Fruit fly (Drosophila melanogaster): Measurements from ENCODE around the gene Rcd7.

Rcd7 gene

DNA sequence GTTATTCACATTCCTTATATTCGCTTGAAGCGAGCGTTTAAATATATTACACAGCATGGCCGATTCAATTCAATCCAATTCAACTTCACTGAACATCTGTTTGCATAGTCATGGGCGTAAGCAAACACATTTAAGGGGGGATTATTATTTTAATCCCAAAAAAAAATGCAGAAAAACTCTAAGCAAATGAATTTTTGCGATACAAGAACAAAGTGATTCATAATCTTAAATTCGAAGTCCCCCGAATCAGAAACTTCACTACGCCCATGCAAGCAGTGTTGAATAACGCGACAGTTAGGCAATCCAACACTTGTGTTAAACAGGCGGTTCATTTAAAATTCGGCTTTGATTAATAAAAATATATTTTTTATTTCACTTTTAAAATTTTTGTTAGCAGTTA, 45.5 kb downstream of the Rcd7 start, which contains the start of gene CG14100 (continued):
- TF ChIP-seq corto (GFP tag; optimal IDR thresholded peaks at IDR 0.05), result peak; percentile 100
- TF ChIP-seq ttk (GFP tag; IDR thresholded peaks at IDR 0.05), result peak; percentile 100
- peak; percentile 100 for TF ChIP-seq CG16815 (GFP tag; optimal IDR thresholded peaks at IDR 0.05)
- TF ChIP-seq nerfin-2 (GFP tag; IDR thresholded peaks at IDR 0.05; ENCODE audit: partially characterized antibody), result peak; percentile 54; the same call in 1 of the 2 replicates
- peak; percentile 100 for TF ChIP-seq CG12071 (GFP tag; optimal IDR thresholded peaks at IDR 0.05)
- TF ChIP-seq wdn (GFP tag; IDR thresholded peaks at IDR 0.05), result peak; percentile 100
- TF ChIP-seq Antp (GFP tag; optimal IDR thresholded peaks at IDR 0.05), result peak; percentile 100
- peak; percentile 100 for TF ChIP-seq ab (GFP tag; optimal IDR thresholded peaks at IDR 0.05)
- peak; percentile 100 for TF ChIP-seq CG3726 (GFP tag; IDR thresholded peaks at IDR 0.05)
- peak; percentile 100 for TF ChIP-seq tgo (GFP tag; IDR thresholded peaks at IDR 0.05)
- no peak for TF ChIP-seq br (optimal IDR thresholded peaks at IDR 0.05)
- TF ChIP-seq CG8765 (GFP tag; IDR thresholded peaks at IDR 0.05), result peak; percentile 100
- TF ChIP-seq CG17361 (GFP tag; IDR thresholded peaks at IDR 0.05), result peak; percentile 100
- TF ChIP-seq CG2120 (GFP tag; optimal IDR thresholded peaks at IDR 0.05), result peak; percentile 100
- TF ChIP-seq hkb (optimal IDR thresholded peaks at IDR 0.05), result no peak
- peak; percentile 100 for TF ChIP-seq hkb (GFP tag; IDR thresholded peaks at IDR 0.05)
- TF ChIP-seq Dp (GFP tag; optimal IDR thresholded peaks at IDR 0.05), result peak; percentile 94
- peak; percentile 100 for TF ChIP-seq nom (GFP tag; optimal IDR thresholded peaks at IDR 0.05)
- peak; percentile 100 for TF ChIP-seq mam (GFP tag; optimal IDR thresholded peaks at IDR 0.05)
- peak; percentile 99 for TF ChIP-seq stwl (tag; optimal IDR thresholded peaks at IDR 0.05)
- peak; percentile 100 for TF ChIP-seq Poxn (GFP tag; IDR thresholded peaks at IDR 0.05)
- peak; percentile 100 for TF ChIP-seq MTF-1 (GFP tag; optimal IDR thresholded peaks at IDR 0.05; ENCODE audit: borderline replicate concordance)
- peak; percentile 100 for TF ChIP-seq cas (GFP tag; IDR thresholded peaks at IDR 0.05)
- peak; percentile 100 for TF ChIP-seq dysf (GFP tag; IDR thresholded peaks at IDR 0.05)
- no peak for TF ChIP-seq usp (GFP tag; optimal IDR thresholded peaks at IDR 0.05)
- peak; percentile 100 for TF ChIP-seq CG7839 (tag; optimal IDR thresholded peaks at IDR 0.05)
- peak; percentile 100 for TF ChIP-seq CG9932 (GFP tag; IDR thresholded peaks at IDR 0.05)
- peak; percentile 100 for TF ChIP-seq gsb-n (tag; optimal IDR thresholded peaks at IDR 0.05)
- TF ChIP-seq phol (tag; optimal IDR thresholded peaks at IDR 0.05), result peak; percentile 100
- peak; percentile 100 for TF ChIP-seq gem (tag; optimal IDR thresholded peaks at IDR 0.05)
- TF ChIP-seq cad (GFP tag; optimal IDR thresholded peaks at IDR 0.05), result no peak
- TF ChIP-seq gfzf (GFP tag; optimal IDR thresholded peaks at IDR 0.05), result peak; percentile 58
- no peak for TF ChIP-seq sc (optimal IDR thresholded peaks at IDR 0.05)
- peak; percentile 100 for TF ChIP-seq sc (GFP tag; optimal IDR thresholded peaks at IDR 0.05)
- peak; percentile 100 for TF ChIP-seq Blimp-1 (GFP tag; optimal IDR thresholded peaks at IDR 0.05)
- TF ChIP-seq fd3F (GFP tag; optimal IDR thresholded peaks at IDR 0.05), result peak; percentile 100
- peak; percentile 100 for TF ChIP-seq CG18764 (GFP tag; optimal IDR thresholded peaks at IDR 0.05)
- TF ChIP-seq sd (tag; optimal IDR thresholded peaks at IDR 0.05), result peak; percentile 100
- TF ChIP-seq wek (GFP tag; optimal IDR thresholded peaks at IDR 0.05), result peak; percentile 100
- peak; percentile 100 for TF ChIP-seq CG13424 (tag; optimal IDR thresholded peaks at IDR 0.05)
- TF ChIP-seq fd102C (GFP tag; optimal IDR thresholded peaks at IDR 0.05), result peak; percentile 99
- peak; percentile 100 for TF ChIP-seq Hey (tag; optimal IDR thresholded peaks at IDR 0.05)
- TF ChIP-seq Dek (tag; optimal IDR thresholded peaks at IDR 0.05), result peak; percentile 100
- peak; percentile 100 for TF ChIP-seq odd (GFP tag; optimal IDR thresholded peaks at IDR 0.05)
- TF ChIP-seq Ptx1 (GFP tag; IDR thresholded peaks at IDR 0.05), result peak; percentile 100
- peak; percentile 100 for TF ChIP-seq unpg (GFP tag; optimal IDR thresholded peaks at IDR 0.05)
- peak; percentile 100 for TF ChIP-seq CG10147 (GFP tag; optimal IDR thresholded peaks at IDR 0.05)
- peak; percentile 100 for TF ChIP-seq H15 (GFP tag; IDR thresholded peaks at IDR 0.05)
- peak; percentile 100 for TF ChIP-seq Ravus (GFP tag; IDR thresholded peaks at IDR 0.05)
- TF ChIP-seq prd (optimal IDR thresholded peaks at IDR 0.05), result no peak
- TF ChIP-seq prd (GFP tag; IDR thresholded peaks at IDR 0.05), result peak; percentile 100
- peak; percentile 100 for TF ChIP-seq kni (GFP tag; optimal IDR thresholded peaks at IDR 0.05)

All from whole organism, embryonic.